Fruit fly (Drosophila melanogaster): ENCODE data around the gene CG15375.

CG15375 gene

dm6 chrX:4131049-4131629 is 30.0 kb downstream of the CG15375 start, which contains the start of gene GlcAT-I:
Gene GlcAT-I, plus strand, starts transcription at chrX:4131211.
- TF ChIP-seq noc (tag; optimal IDR thresholded peaks at IDR 0.05): no peak

- TF ChIP-seq noc (tag; optimal IDR thresholded peaks at IDR 0.05): no peak
These were observed 37.9 kb downstream of the CG15375 start for dm6 chrX:4139043-4139442.

dm6 chrX:4150989-4151388 is 49.9 kb downstream of the CG15375 start:
- TF ChIP-seq noc (tag; optimal IDR thresholded peaks at IDR 0.05): no peak
